Fruit fly (Drosophila melanogaster) whole organism, wandering third instar larva: ENCODE measurements around the gene CG13386.

Source experiments
- Abd-B ChIP-seq: fragments of >200 bp; optimal IDR thresholded peaks from 2 replicates; lab custom pipeline; 2017; ENCODE audit warnings: missing biosample characterization, missing genetic modification characterization
- CG32264 ChIP-seq: fragments of 200-800 bp; sonication (Bioruptor generic); optimal IDR thresholded peaks from 2 replicates; lab custom pipeline; 2016; ENCODE audit warnings: missing biosample characterization, missing genetic modification characterization
- CG9705 ChIP-seq: fragments of 200-800 bp; sonication (Bioruptor generic); optimal IDR thresholded peaks from 2 replicates; lab custom pipeline; 2018; ENCODE audit warnings: missing biosample characterization, mild to moderate bottlenecking, missing genetic modification characterization
- CrebA ChIP-seq: fragments of 200-800 bp; sonication (Bioruptor generic); optimal IDR thresholded peaks from 2 replicates; lab custom pipeline; 2016; ENCODE audit warnings: missing biosample characterization, mild to moderate bottlenecking, missing genetic modification characterization, borderline replicate concordance
- Dfd ChIP-seq: fragments of >200 bp; optimal IDR thresholded peaks from 2 replicates; lab custom pipeline; 2017; ENCODE audit warnings: missing biosample characterization, missing genetic modification characterization
- Dif ChIP-seq: fragments of 200-275, 200-300 bp; sonication (Bioruptor generic); optimal IDR thresholded peaks from 2 replicates; lab custom pipeline; 2018; ENCODE audit warnings: missing biosample characterization, missing genetic modification characterization; ENCODE audit not compliant: partially characterized antibody
- GATAd ChIP-seq: sonication (Bioruptor generic); optimal IDR thresholded peaks from 2 replicates; lab custom pipeline; 2016; ENCODE audit warnings: missing biosample characterization, missing genetic modification characterization
- Hnf4 ChIP-seq: fragments of 200-800 bp; sonication (Bioruptor generic); optimal IDR thresholded peaks from 2 replicates; lab custom pipeline; 2016; ENCODE audit warnings: missing biosample characterization, mild to moderate bottlenecking, missing genetic modification characterization
- Hr78 ChIP-seq: fragments of >200 bp; optimal IDR thresholded peaks from 2 replicates; lab custom pipeline; 2017; ENCODE audit warnings: missing biosample characterization, missing genetic modification characterization
- Hr83 ChIP-seq: fragments of 200-300 bp; sonication (Bioruptor generic); optimal IDR thresholded peaks from 2 replicates; lab custom pipeline; 2016; ENCODE audit warnings: missing biosample characterization, mild to moderate bottlenecking, missing genetic modification characterization, moderate library complexity; ENCODE audit not compliant: poor library complexity, severe bottlenecking
- Jra ChIP-seq: sonication (Bioruptor generic); optimal IDR thresholded peaks from 2 replicates; lab custom pipeline; 2016; ENCODE audit warnings: missing biosample characterization, missing genetic modification characterization
- Mio ChIP-seq: sonication (Bioruptor generic); optimal IDR thresholded peaks from 2 replicates; lab custom pipeline; 2016; ENCODE audit warnings: missing biosample characterization, missing genetic modification characterization
- Myc ChIP-seq: fragments of >200 bp; optimal IDR thresholded peaks from 2 replicates; lab custom pipeline; 2017
- N ChIP-seq: fragments of >200 bp; optimal IDR thresholded peaks from 2 replicates; lab custom pipeline; 2018; ENCODE audit warnings: missing biosample characterization, missing external identifiers, missing genetic modification characterization
- OdsH ChIP-seq: fragments of 200-800 bp; sonication (Bioruptor generic); optimal IDR thresholded peaks from 2 replicates; lab custom pipeline; 2016; ENCODE audit warnings: missing biosample characterization, mild to moderate bottlenecking, missing genetic modification characterization
- Rel ChIP-seq, 2 experiments: fragments of 200-800 bp; sonication (Bioruptor generic) in 1 of 2; optimal IDR thresholded peaks; 2 replicates in 1 of 2; 3 replicates in 1 of 2; lab custom pipeline; 2016 to 2019; ENCODE audit warnings: mild to moderate bottlenecking in 2 of 2, missing biosample characterization in 2 of 2, missing genetic modification characterization in 2 of 2, moderate library complexity in 1 of 2
- Sp1 ChIP-seq: fragments of 200-800 bp; sonication (Bioruptor generic); optimal IDR thresholded peaks from 3 replicates; lab custom pipeline; 2019; ENCODE audit warnings: missing biosample characterization, mild to moderate bottlenecking, missing genetic modification characterization, moderate library complexity
- Vsx2 ChIP-seq: fragments of 200-300, 225-300 bp; sonication (Bioruptor generic); optimal IDR thresholded peaks from 2 replicates; lab custom pipeline; 2018; ENCODE audit warnings: missing biosample characterization, missing genetic modification characterization; ENCODE audit not compliant: partially characterized antibody
- br ChIP-seq: fragments of 200-800 bp; sonication (Bioruptor generic); optimal IDR thresholded peaks from 2 replicates; lab custom pipeline; 2016; ENCODE audit warnings: missing biosample characterization, missing genetic modification characterization
- brk ChIP-seq: fragments of 200-800 bp; sonication (Bioruptor generic); optimal IDR thresholded peaks from 2 replicates; lab custom pipeline; 2016; ENCODE audit warnings: missing biosample characterization, mild to moderate bottlenecking, missing genetic modification characterization
- dl ChIP-seq, 2 experiments: fragments of 175-275, 200-275 bp in 1 of 2; fragments of 200-275 bp in 1 of 2; sonication (Bioruptor generic); optimal IDR thresholded peaks; lab custom pipeline; 2018; ENCODE audit warnings: mild to moderate bottlenecking in 2 of 2, missing biosample characterization in 2 of 2, missing genetic modification characterization in 2 of 2, moderate library complexity in 2 of 2; ENCODE audit not compliant: partially characterized antibody in 2 of 2, insufficient read depth in 1 of 2
- dmrt93B ChIP-seq: fragments of 200-800 bp; sonication (Bioruptor generic); optimal IDR thresholded peaks from 2 replicates; lab custom pipeline; 2018; ENCODE audit warnings: missing biosample characterization, mild to moderate bottlenecking, missing genetic modification characterization
- dsf ChIP-seq: sonication (Bioruptor generic); optimal IDR thresholded peaks from 2 replicates; lab custom pipeline; 2016; ENCODE audit warnings: missing biosample characterization, missing genetic modification characterization, borderline replicate concordance
- ey ChIP-seq: fragments of 200-800 bp; sonication (Bioruptor generic); optimal IDR thresholded peaks from 2 replicates; lab custom pipeline; 2016; ENCODE audit warnings: missing biosample characterization, missing genetic modification characterization
- foxo ChIP-seq, 2 experiments: fragments of 200-800 bp; sonication (Bioruptor generic); optimal IDR thresholded peaks; 2 replicates in 1 of 2; 3 replicates in 1 of 2; lab custom pipeline; 2016 to 2017; ENCODE audit warnings: missing biosample characterization in 2 of 2, missing genetic modification characterization in 2 of 2
- fru ChIP-seq: fragments of 200-800 bp; sonication (Bioruptor generic); optimal IDR thresholded peaks from 3 replicates; lab custom pipeline; 2016; ENCODE audit warnings: missing biosample characterization, mild to moderate bottlenecking, missing genetic modification characterization
- h ChIP-seq: fragments of 200-800 bp; sonication (Bioruptor generic); optimal IDR thresholded peaks from 3 replicates; lab custom pipeline; 2016; ENCODE audit warnings: missing biosample characterization, mild to moderate bottlenecking, missing genetic modification characterization
- jim ChIP-seq: fragments of 175-275, 200-325 bp; sonication (Bioruptor generic); optimal IDR thresholded peaks from 2 replicates; lab custom pipeline; 2016; ENCODE audit warnings: missing biosample characterization, mild to moderate bottlenecking, missing genetic modification characterization
- lola ChIP-seq: fragments of >200 bp; optimal IDR thresholded peaks from 2 replicates; lab custom pipeline; 2017; ENCODE audit warnings: missing biosample characterization, missing genetic modification characterization
- pan ChIP-seq: fragments of >200 bp; optimal IDR thresholded peaks from 2 replicates; lab custom pipeline; 2017
- psq ChIP-seq: fragments of 200-800 bp; sonication (Bioruptor generic); optimal IDR thresholded peaks from 3 replicates; lab custom pipeline; 2017; ENCODE audit warnings: missing biosample characterization, mild to moderate bottlenecking, missing genetic modification characterization, moderate library complexity
- rgr ChIP-seq: fragments of 200-800 bp; sonication (Bioruptor generic); optimal IDR thresholded peaks from 3 replicates; lab custom pipeline; 2016; ENCODE audit warnings: missing biosample characterization, mild to moderate bottlenecking, missing genetic modification characterization
- sage ChIP-seq: fragments of 200-800 bp; sonication (Bioruptor generic); optimal IDR thresholded peaks from 2 replicates; lab custom pipeline; 2016; ENCODE audit warnings: missing biosample characterization, mild to moderate bottlenecking, missing genetic modification characterization
- sv ChIP-seq: fragments of 200-800 bp; sonication (Bioruptor generic); optimal IDR thresholded peaks from 3 replicates; lab custom pipeline; 2016; ENCODE audit warnings: missing biosample characterization, missing genetic modification characterization
- tai ChIP-seq: sonication (Bioruptor generic); optimal IDR thresholded peaks from 2 replicates; lab custom pipeline; 2016; ENCODE audit warnings: missing biosample characterization, missing genetic modification characterization
- usp ChIP-seq: fragments of >200 bp; optimal IDR thresholded peaks from 2 replicates; lab custom pipeline; 2017; ENCODE audit warnings: missing biosample characterization, missing genetic modification characterization
- woc ChIP-seq: sonication (Bioruptor generic); optimal IDR thresholded peaks from 2 replicates; lab custom pipeline; 2016; ENCODE audit warnings: missing biosample characterization, mild to moderate bottlenecking, missing genetic modification characterization

The CG13386 gene

DNA sequence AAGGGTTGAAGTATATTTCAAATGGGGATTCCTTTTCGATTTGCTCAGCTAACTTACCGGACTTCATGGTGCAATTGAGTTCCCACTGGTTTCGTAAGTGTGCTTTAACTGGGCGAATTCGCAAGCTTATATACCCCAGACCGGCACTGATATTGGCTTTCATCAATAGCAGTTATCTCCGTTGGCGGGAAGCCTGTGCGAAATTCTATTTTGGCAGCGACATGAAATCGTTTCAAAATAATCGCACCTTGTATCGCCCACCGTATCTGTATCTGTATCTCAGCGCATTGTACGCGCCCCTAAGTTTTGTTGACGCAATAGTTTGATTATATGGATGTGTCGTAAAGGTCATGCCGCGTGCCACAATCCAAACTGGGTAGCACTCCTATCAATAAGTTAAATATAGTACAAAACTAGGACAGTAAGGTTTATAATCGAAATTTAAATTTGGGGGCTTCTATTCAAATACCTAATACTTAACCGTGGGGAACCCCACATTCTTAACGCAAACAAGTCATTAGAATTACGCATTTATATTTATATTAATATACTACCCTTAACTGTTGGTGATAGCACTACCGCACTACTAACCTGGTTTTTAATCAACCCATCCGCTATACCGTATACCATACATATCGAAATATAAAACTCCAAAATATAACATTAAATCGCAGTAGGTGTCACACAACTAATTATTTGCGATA lies 2.7 kb upstream of the CG13386 start, which contains the start of the genes Peritrophin-15a and CG13385:
Peritrophin-15a (minus strand) TSS at position 101 of the 704 bp plus-strand sequence.
CG13385 (plus strand) TSS at position 654 of the 704 bp plus-strand sequence.
- TF ChIP-seq foxo (GFP tag; optimal IDR thresholded peaks at IDR 0.05; lab: Kevin White, UChicago), result no peak
- no peak for TF ChIP-seq Abd-B
- no peak for TF ChIP-seq br (GFP tag; lab: Kevin White, UChicago)
- TF ChIP-seq dsf, result no peak
- no peak for TF ChIP-seq rgr
- no peak for TF ChIP-seq dmrt93B (GFP tag; lab: Kevin White, UChicago)
- no peak for TF ChIP-seq h

DNA sequence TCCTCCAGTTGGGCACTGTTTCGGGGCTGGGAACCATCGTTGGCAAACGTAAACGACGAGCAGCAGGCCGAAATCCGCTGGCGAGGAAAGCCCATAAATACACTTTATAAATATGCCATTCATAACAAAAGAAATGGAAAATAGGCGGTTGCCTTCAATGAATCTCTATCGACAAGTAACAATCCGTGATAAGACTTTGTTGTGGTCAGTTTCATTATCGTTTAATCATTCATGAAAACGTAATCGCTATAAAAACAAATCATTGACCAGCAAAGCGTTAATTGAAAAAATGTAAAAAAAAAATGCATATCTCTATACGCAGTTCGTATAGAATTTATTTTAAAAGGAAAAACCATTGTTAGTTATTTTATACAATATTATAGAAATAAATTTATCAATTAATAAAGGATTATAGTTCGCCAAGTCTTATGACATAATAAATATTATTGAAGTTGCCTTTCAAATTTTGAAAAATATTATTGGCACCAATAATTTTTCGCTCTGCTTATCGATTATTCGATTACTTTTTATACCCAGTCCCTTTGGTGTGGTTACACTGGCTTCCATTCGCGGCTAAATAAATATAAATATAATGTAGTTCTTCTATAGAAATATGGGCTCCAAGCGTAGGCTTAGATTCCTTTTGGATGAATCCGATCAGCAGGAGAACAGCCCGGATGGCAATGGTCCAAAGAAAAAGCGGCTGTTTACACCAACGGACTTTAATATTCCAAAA lies 1.2 kb downstream of the CG13386 start, which contains the start of gene CG31898:
CG31898 (plus strand) TSS at position 559 of the 736 bp plus-strand sequence.
- no peak for TF ChIP-seq dmrt93B (GFP tag; lab: Kevin White, UChicago)
- TF ChIP-seq usp (GFP tag; lab: Kevin White, UChicago), result no peak
- TF ChIP-seq Sp1, result no peak
- TF ChIP-seq brk (GFP tag; lab: Kevin White, UChicago), result no peak
- TF ChIP-seq CG9705 (GFP tag; lab: Kevin White, UChicago), result no peak
- peak; percentile 26 for TF ChIP-seq sage (GFP tag; lab: Kevin White, UChicago)

DNA sequence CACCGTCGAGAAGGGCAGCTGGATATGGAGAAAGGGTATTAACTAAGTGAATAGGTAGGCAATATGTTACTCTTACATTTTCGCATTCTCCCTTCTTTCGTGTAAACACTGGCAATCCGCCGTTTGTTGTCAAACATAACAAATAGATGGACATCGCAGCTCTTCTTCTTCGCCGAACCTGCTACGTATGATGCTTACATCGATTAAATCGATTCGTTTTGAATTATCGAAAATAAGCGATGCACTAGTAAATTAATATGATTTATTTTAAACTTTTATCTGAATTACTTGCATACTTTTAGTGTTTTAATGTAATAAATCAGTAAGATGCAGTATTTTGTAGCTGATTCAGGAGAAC lies 4.1 kb downstream of the CG13386 start, which contains the start of gene fy:
fy (minus strand) TSS at position 353 of the 358 bp plus-strand sequence.
- TF ChIP-seq woc (GFP tag; lab: Kevin White, UChicago) (no peak), dmrt93B (GFP tag; lab: Kevin White, UChicago) (no peak), lola (GFP tag; lab: Kevin White, UChicago) (no peak), dsf (no peak), Abd-B (no peak), CrebA (GFP tag; lab: Kevin White, UChicago) (no peak), Mio (GFP tag; lab: Kevin White, UChicago) (no peak)

DNA sequence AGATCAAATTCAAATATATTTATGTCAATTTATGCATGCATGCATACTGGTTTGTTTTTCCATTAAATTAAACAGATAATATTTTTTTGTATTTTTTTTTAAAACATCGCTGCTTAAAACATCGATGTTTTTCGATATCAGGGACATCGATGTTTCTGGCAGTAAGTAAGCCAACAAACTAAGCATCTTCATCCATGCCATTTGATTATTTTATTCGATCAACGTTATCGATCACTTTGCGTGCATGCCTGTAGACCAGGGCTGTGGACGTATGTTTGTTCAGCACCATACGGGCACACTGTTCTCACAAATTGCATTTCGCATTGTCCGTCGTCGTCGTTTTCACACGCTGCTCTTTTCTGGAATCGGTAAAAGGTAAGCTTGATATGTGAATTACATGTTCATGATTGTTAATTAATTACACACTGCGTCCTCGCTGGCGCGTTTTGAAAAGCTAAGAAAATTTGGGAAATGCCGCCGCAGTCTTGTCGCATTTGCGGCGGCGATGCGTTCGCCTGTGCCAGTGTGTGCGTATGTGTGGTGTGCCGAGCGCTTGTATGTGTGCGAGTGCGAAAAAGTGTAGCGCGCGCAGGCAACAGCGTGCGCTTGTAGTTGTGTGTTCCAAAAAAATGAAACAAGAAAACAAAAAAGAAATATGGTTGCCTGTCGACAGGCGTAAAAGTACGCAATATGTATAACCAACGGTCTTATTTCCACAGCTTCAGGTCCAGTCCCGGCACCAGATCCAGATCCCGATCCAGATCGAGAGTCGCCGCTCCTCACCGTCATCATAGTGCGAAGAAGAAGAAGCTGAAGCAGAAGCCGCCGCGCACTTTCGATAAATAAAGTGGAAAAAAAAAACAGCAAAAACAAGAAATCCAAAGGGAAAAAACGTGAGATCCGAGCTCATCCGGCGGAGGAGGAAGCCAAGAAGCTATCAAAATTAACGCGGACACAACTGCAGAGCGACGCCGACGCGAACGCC lies 4.8 kb downstream of the CG13386 start, which contains the start of gene emb:
emb (plus strand) TSS at position 288 of the 985 bp plus-strand sequence.
- peak; percentile 20 for TF ChIP-seq ey (GFP tag; lab: Kevin White, UChicago)
- no peak for TF ChIP-seq Hr78 (GFP tag; lab: Kevin White, UChicago)
- peak; percentile 75 for TF ChIP-seq N (GFP tag; lab: Kevin White, UChicago)
- no peak for TF ChIP-seq br (GFP tag; lab: Kevin White, UChicago)
- TF ChIP-seq tai (GFP tag; lab: Kevin White, UChicago), result no peak
- TF ChIP-seq usp (GFP tag; lab: Kevin White, UChicago), result no peak
- TF ChIP-seq Rel (GFP tag; optimal IDR thresholded peaks at IDR 0.05; lab: Kevin White, UChicago), result no peak
- peak; percentile 49 for TF ChIP-seq Rel (tag; optimal IDR thresholded peaks at IDR 0.05; lab: Kevin White, UChicago)
- peak in 1 of 2 experiments; percentile 60 for TF ChIP-seq foxo (GFP tag; optimal IDR thresholded peaks at IDR 0.05; lab: Kevin White, UChicago)
- TF ChIP-seq Sp1, result peak; percentile 73
- TF ChIP-seq dl (GFP tag; optimal IDR thresholded peaks at IDR 0.05; lab: Kevin White, UChicago; ENCODE audit: insufficient read depth in 1 of 2, partially characterized antibody in 2 of 2), result no peak
- no peak for TF ChIP-seq Vsx2
- TF ChIP-seq CG9705 (GFP tag; lab: Kevin White, UChicago), result peak; percentile 25
- TF ChIP-seq Jra, result peak; percentile 40
- no peak for TF ChIP-seq lola (GFP tag; lab: Kevin White, UChicago)
- peak; percentile 69 for TF ChIP-seq fru
- TF ChIP-seq Mio (GFP tag; lab: Kevin White, UChicago), result no peak
- TF ChIP-seq OdsH (GFP tag; lab: Kevin White, UChicago), result peak; percentile 40
- TF ChIP-seq CG32264 (GFP tag; lab: Kevin White, UChicago), result no peak
- TF ChIP-seq GATAd (GFP tag; lab: Kevin White, UChicago), result no peak
- peak; percentile 61 for TF ChIP-seq rgr
- TF ChIP-seq jim, result peak; percentile 46
- TF ChIP-seq Abd-B, result no peak
- TF ChIP-seq pan, result no peak
- TF ChIP-seq Hr83 (GFP tag; lab: Kevin White, UChicago), result peak; percentile 80
- no peak for TF ChIP-seq Hnf4
- no peak for TF ChIP-seq Myc (lab: Kevin White, UChicago)
- TF ChIP-seq sage (GFP tag; lab: Kevin White, UChicago), result no peak
- TF ChIP-seq sv (GFP tag; lab: Kevin White, UChicago), result peak; percentile 7
- TF ChIP-seq Dif (GFP tag; lab: Kevin White, UChicago), result no peak
- no peak for TF ChIP-seq brk (GFP tag; lab: Kevin White, UChicago)
- peak; percentile 45 for TF ChIP-seq psq (GFP tag; lab: Kevin White, UChicago)
- TF ChIP-seq Dfd (GFP tag; lab: Kevin White, UChicago), result no peak
- TF ChIP-seq CrebA (GFP tag; lab: Kevin White, UChicago), result no peak
